Worm (Caenorhabditis elegans): ENCODE results near the gene F21D5.3.

F21D5.3 gene

ce11 chrIV:8743654-8744332 lies 13.2 kb downstream of the F21D5.3 start, which contains the start of gene F21D5.7 (continued):
- TF ChIP-seq fkh-2 (tag; optimal IDR thresholded peaks at IDR 0.05) (no peak), unc-39 (tag; optimal IDR thresholded peaks at IDR 0.05) (no peak), ceh-9 (tag; optimal IDR thresholded peaks at IDR 0.05) (no peak), nhr-25 (tag; optimal IDR thresholded peaks at IDR 0.05) (peak; percentile 37), nfya-1 (tag; optimal IDR thresholded peaks at IDR 0.05; ENCODE audit: insufficient read depth) (peak; percentile 84), nhr-23 (tag; optimal IDR thresholded peaks at IDR 0.05) (no peak), daf-12 (tag; optimal IDR thresholded peaks at IDR 0.05) (no peak), hmg-11 (tag; optimal IDR thresholded peaks at IDR 0.05) (peak; percentile 73)

DNA sequence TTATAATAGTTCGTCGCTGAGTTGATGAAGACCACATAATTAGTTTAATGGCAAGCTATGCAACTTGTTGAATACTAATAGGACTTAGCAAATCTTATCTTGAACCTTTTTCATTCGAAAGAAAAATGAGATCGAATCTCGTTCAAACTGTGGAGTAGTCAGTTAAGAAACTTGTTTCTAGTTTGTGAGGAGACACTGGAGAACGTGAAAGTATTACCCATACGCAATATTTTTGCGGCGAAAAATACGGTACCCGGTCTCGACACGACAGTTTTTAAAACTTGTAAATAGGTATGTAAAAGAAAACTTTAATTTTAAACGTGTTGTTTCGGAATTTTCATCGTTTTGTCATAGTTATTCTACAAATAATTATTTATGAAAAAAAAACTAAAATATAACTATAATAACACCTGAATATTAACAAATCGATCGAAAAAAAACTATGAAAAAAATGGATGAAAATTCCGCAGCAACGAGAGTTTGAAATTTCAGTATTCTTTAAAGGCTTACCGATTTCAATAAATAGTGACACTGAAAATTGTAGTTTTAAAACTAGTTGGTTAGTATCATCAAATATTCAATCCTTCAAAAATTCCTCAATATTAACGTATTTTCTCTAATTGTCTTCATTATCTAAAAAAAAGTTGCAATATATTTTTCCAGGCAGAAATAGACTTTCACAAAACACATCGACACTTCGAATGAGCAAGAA lies 15.1 kb downstream of the F21D5.3 start, which contains the start of the genes F20C5.7 and parg-1:
Gene F20C5.7 (minus strand): TSS at position 101 of the 712 bp plus-strand sequence.
Gene parg-1 (plus strand): TSS at position 662 of the 712 bp plus-strand sequence.
- no peak for TF ChIP-seq zag-1 (tag; optimal IDR thresholded peaks at IDR 0.05)
- no peak for TF ChIP-seq pqm-1 (tag; optimal IDR thresholded peaks at IDR 0.05)
- no peak for TF ChIP-seq ama-1 (optimal IDR thresholded peaks at IDR 0.05)
- TF ChIP-seq nhr-28 (tag; optimal IDR thresholded peaks at IDR 0.05), result no peak
- no peak for TF ChIP-seq jun-1 (tag; optimal IDR thresholded peaks at IDR 0.05)
- TF ChIP-seq mml-1 (tag; optimal IDR thresholded peaks at IDR 0.05), result no peak
- no peak for TF ChIP-seq elt-2 (tag; optimal IDR thresholded peaks at IDR 0.05)
- TF ChIP-seq nhr-12 (tag; optimal IDR thresholded peaks at IDR 0.05), result no peak
- no peak for TF ChIP-seq daf-12 (tag; optimal IDR thresholded peaks at IDR 0.05)
- TF ChIP-seq eor-1 (tag; optimal IDR thresholded peaks at IDR 0.05), result no peak
- no peak for TF ChIP-seq ZK546.5 (tag; optimal IDR thresholded peaks at IDR 0.05)
- no peak for TF ChIP-seq ceh-82 (tag; optimal IDR thresholded peaks at IDR 0.05)
- no peak for TF ChIP-seq aly-2 (tag; optimal IDR thresholded peaks at IDR 0.05)
- TF ChIP-seq nhr-25 (tag; optimal IDR thresholded peaks at IDR 0.05), result no peak
- no peak for TF ChIP-seq nhr-76 (tag; optimal IDR thresholded peaks at IDR 0.05)
- TF ChIP-seq ztf-11 (tag; optimal IDR thresholded peaks at IDR 0.05), result no peak
- TF ChIP-seq pha-4 (tag; optimal IDR thresholded peaks at IDR 0.05), result no peak
- TF ChIP-seq fos-1 (tag; optimal IDR thresholded peaks at IDR 0.05), result no peak
- TF ChIP-seq unc-39 (tag; optimal IDR thresholded peaks at IDR 0.05), result no peak

ce11 chrIV:8748967-8749366 lies 18.4 kb downstream of the F21D5.3 start:
- TF ChIP-seq ceh-16 (tag; optimal IDR thresholded peaks at IDR 0.05) (no peak), nfya-1 (tag; optimal IDR thresholded peaks at IDR 0.05; ENCODE audit: insufficient read depth) (peak; percentile 71)

- TF ChIP-seq pha-4 (tag; optimal IDR thresholded peaks at IDR 0.05) (no peak), nhr-11 (tag; optimal IDR thresholded peaks at IDR 0.05) (no peak), pqm-1 (tag; optimal IDR thresholded peaks at IDR 0.05) (no peak)
Observed at ce11 chrIV:8752492-8752891, 21.9 kb downstream of the F21D5.3 start.

DNA sequence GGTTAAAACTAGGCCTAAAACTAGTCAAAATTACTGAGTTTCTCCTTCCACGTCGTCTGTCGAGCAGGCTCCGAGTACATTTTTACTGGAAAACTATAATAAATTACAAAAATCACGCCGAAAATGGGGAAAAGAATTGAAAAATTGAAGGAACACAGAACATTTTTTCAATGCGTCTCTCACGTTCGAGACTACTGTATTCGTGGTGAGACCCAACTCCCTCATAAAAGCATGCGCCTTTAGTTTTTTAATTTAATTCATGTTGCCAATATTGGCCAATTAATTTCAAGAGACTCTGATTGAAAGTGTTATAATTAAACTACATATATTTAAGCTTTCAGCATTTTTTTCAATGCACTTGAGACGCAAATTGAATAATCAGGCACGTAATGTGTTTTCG lies 23.5 kb downstream of the F21D5.3 start:
- TF ChIP-seq pqm-1 (tag; optimal IDR thresholded peaks at IDR 0.05) (no peak), elt-2 (tag; optimal IDR thresholded peaks at IDR 0.05) (no peak), ZK546.5 (tag; optimal IDR thresholded peaks at IDR 0.05) (no peak), lin-39 (tag; optimal IDR thresholded peaks at IDR 0.05) (no peak), nhr-237 (tag; optimal IDR thresholded peaks at IDR 0.05) (no peak), mml-1 (tag; optimal IDR thresholded peaks at IDR 0.05) (no peak), sea-2 (GFP tag; optimal IDR thresholded peaks at IDR 0.05) (no peak), nhr-12 (tag; optimal IDR thresholded peaks at IDR 0.05) (no peak), nhr-67 (tag; optimal IDR thresholded peaks at IDR 0.05) (no peak), fkh-10 (GFP tag; optimal IDR thresholded peaks at IDR 0.05) (no peak), fos-1 (tag; optimal IDR thresholded peaks at IDR 0.05) (no peak), nhr-25 (tag; optimal IDR thresholded peaks at IDR 0.05) (no peak), nhr-11 (tag; optimal IDR thresholded peaks at IDR 0.05) (no peak)

- TF ChIP-seq jun-1 (tag; optimal IDR thresholded peaks at IDR 0.05) (no peak), nhr-67 (tag; optimal IDR thresholded peaks at IDR 0.05) (no peak), mdl-1 (tag; optimal IDR thresholded peaks at IDR 0.05) (no peak), nhr-77 (tag; optimal IDR thresholded peaks at IDR 0.05) (no peak), ceh-82 (tag; optimal IDR thresholded peaks at IDR 0.05) (no peak), nhr-11 (tag; optimal IDR thresholded peaks at IDR 0.05) (no peak), elt-1 (tag; optimal IDR thresholded peaks at IDR 0.05) (no peak)
Observed at ce11 chrIV:8754727-8755126, 24.1 kb downstream of the F21D5.3 start, which contains the start of gene elli-1. Gene elli-1, minus strand, starts transcription at chrIV:8754827.

All from whole organism, L3 larva.